Fruit fly (Drosophila melanogaster) whole organism: Measurements from ENCODE around the gene dy.

Experiments
- Dll ChIP-seq: fragments of >200 bp; optimal IDR thresholded peaks from 2 replicates; lab custom pipeline; 2017
- EcR ChIP-seq, 2 experiments: fragments of >200 bp; optimal IDR thresholded peaks; 2 replicates each; lab custom pipeline; 2017; ENCODE audit warnings: missing biosample characterization in 2 of 2, missing genetic modification characterization in 2 of 2, missing genetic modification reagents in 2 of 2

- TF ChIP-seq EcR (GFP tag; optimal IDR thresholded peaks at IDR 0.05; lab: Kevin White, UChicago) (no peak), Dll (lab: Kevin White, UChicago) (no peak)
Observed at dm6 chrX:11720138-11720537, 58.4 kb downstream of the dy start, which contains the start of gene Tango10.
